Fruit fly (Drosophila melanogaster) whole organism, pupa: ENCODE results near the gene Sr-CIV.
A peak's percentile ranks its signal among the peaks of the same experiment; 100 is the strongest.

ENCODE experiments used
- CG12605 ChIP-seq: fragments of 200-800 bp; sonication (Bioruptor generic); IDR thresholded peaks from 2 replicates; pipeline ENCODE4 v1.3.6; 2022; ENCODE audit warnings: missing biosample characterization, missing genetic modification characterization
- CG13204 ChIP-seq: fragments of 200-800 bp; sonication (Bioruptor generic); optimal IDR thresholded peaks from 2 replicates; lab custom pipeline; 2018; ENCODE audit warnings: missing biosample characterization, mild to moderate bottlenecking, missing genetic modification characterization, moderate library complexity
- CG32121 ChIP-seq: fragments of 200-800 bp; sonication (Bioruptor generic); IDR thresholded peaks from 2 replicates; pipeline ENCODE4 v1.3.6; 2022; ENCODE audit warnings: missing biosample characterization, missing genetic modification characterization
- CG8159 ChIP-seq: fragments of 200-800 bp; sonication (Bioruptor generic); optimal IDR thresholded peaks from 3 replicates; lab custom pipeline; 2018; ENCODE audit warnings: missing biosample characterization, mild to moderate bottlenecking, missing genetic modification characterization, moderate library complexity
- CG9948 ChIP-seq: fragments of 200-800 bp; sonication (Bioruptor generic); optimal IDR thresholded peaks from 2 replicates; lab custom pipeline; 2018; ENCODE audit warnings: missing biosample characterization, mild to moderate bottlenecking, missing genetic modification characterization, moderate library complexity
- EcR ChIP-seq: fragments of 200-800 bp; sonication (Bioruptor generic); optimal IDR thresholded peaks from 3 replicates; lab custom pipeline; 2019; ENCODE audit warnings: missing biosample characterization, missing genetic modification characterization, mild to moderate bottlenecking, moderate library complexity, missing genetic modification reagents
- Ets98B ChIP-seq: fragments of 200-800 bp; sonication (Bioruptor generic); IDR thresholded peaks from 2 replicates; pipeline ENCODE4 v1.3.6; 2022; ENCODE audit warnings: missing biosample characterization, missing genetic modification characterization
- rn ChIP-seq: fragments of 200-800 bp; sonication (Bioruptor generic); IDR thresholded peaks from 2 replicates; pipeline ENCODE4 v1.3.6; 2022; ENCODE audit warnings: missing biosample characterization, missing genetic modification characterization

- peak; percentile 45 for TF ChIP-seq CG13204 (GFP tag; lab: Kevin White, UChicago)
- TF ChIP-seq Ets98B (GFP tag; lab: Robert Waterston, UW) = peak; percentile 54; the same call in 1 of the 2 replicates
- peak; percentile 56 for TF ChIP-seq EcR
- no peak for TF ChIP-seq rn (GFP tag; lab: Robert Waterston, UW)
- TF ChIP-seq CG9948 (tag; lab: Kevin White, UChicago) = no peak
- peak; percentile 53 for TF ChIP-seq CG32121 (GFP tag; lab: Robert Waterston, UW)
- TF ChIP-seq CG12605 (GFP tag; lab: Robert Waterston, UW) = 0 out of 2 replicates have a peak, but pooled peaks have one; percentile 27
- TF ChIP-seq CG8159 (tag; lab: Kevin White, UChicago) = peak; percentile 6
Measured at dm6 chr2L:3478034-3478880, 45.6 kb downstream of the Sr-CIV start, which contains the start of gene Thor.
